Worm (Caenorhabditis elegans) whole organism, L4/young adult: ENCODE results near the gene mct-3.

Experiments used
- dao-5 ChIP-seq: sonication (generic microtip); optimal IDR thresholded peaks from 2 replicates; lab custom pipeline; 2016; ENCODE audit warnings: missing genotype, missing genetic modification characterization, moderate library complexity, missing compliant biosample characterization
- him-1 ChIP-seq: sonication (generic microtip); optimal IDR thresholded peaks from 2 replicates; lab custom pipeline; 2016; ENCODE audit warnings: missing genotype, missing genetic modification reagents, missing genetic modification characterization, missing compliant biosample characterization

- TF ChIP-seq dao-5 (no peak), him-1 (no peak)
Measured at ce11 chrX:13803246-13803645, 49.5 kb upstream of the mct-3 start.
